Fruit fly (Drosophila melanogaster) whole organism, embryonic: Measurements from ENCODE around the gene CG6330.
A peak's percentile ranks its signal among the peaks of the same experiment; 100 is the strongest.

ENCODE experiments used
- Bgb ChIP-seq: fragments of 200-800 bp; sonication (Bioruptor generic); IDR thresholded peaks from 2 replicates; pipeline ENCODE4 v1.3.6; 2022; ENCODE audit warnings: missing biosample characterization, missing genetic modification characterization; ENCODE audit not compliant: partially characterized antibody
- BtbVII ChIP-seq: fragments of 200-800 bp; sonication (Bioruptor generic); optimal IDR thresholded peaks from 3 replicates; lab custom pipeline; 2017; ENCODE audit warnings: missing biosample characterization, mild to moderate bottlenecking, missing genetic modification characterization
- CG10147 ChIP-seq: fragments of 200-800 bp; sonication (Bioruptor generic); optimal IDR thresholded peaks from 2 replicates; lab custom pipeline; 2019; ENCODE audit warnings: missing biosample characterization, mild to moderate bottlenecking, missing genetic modification characterization, moderate library complexity
- CG1024 ChIP-seq: fragments of 200-800 bp; sonication (Bioruptor generic); IDR thresholded peaks from 2 replicates; pipeline ENCODE4 v1.3.6; 2022; ENCODE audit warnings: missing biosample characterization, missing genetic modification characterization
- CG10543 ChIP-seq: fragments of 200-800 bp; sonication (Bioruptor generic); optimal IDR thresholded peaks from 3 replicates; lab custom pipeline; 2017; ENCODE audit warnings: missing biosample characterization, mild to moderate bottlenecking, missing genetic modification characterization, moderate library complexity
- CG10654 ChIP-seq: fragments of 200-800 bp; sonication (Bioruptor generic); optimal IDR thresholded peaks from 2 replicates; lab custom pipeline; 2016; ENCODE audit warnings: missing biosample characterization, missing genetic modification characterization
- CG10959 ChIP-seq: fragments of 200-800 bp; sonication (Bioruptor generic); IDR thresholded peaks from 2 replicates; pipeline ENCODE4 v1.3.6; 2022; ENCODE audit warnings: missing biosample characterization, missing genetic modification characterization
- CG2202 ChIP-seq: fragments of 200-800 bp; sonication (Bioruptor generic); optimal IDR thresholded peaks from 2 replicates; lab custom pipeline; 2018; ENCODE audit warnings: missing biosample characterization, mild to moderate bottlenecking, missing genetic modification characterization
- CG2712 ChIP-seq: fragments of 200-800 bp; optimal IDR thresholded peaks from 3 replicates; lab custom pipeline; 2019; ENCODE audit warnings: missing biosample characterization, mild to moderate bottlenecking, missing genetic modification characterization, moderate library complexity
- CG3065 ChIP-seq: fragments of 200-800 bp; sonication (Bioruptor generic); optimal IDR thresholded peaks from 2 replicates; lab custom pipeline; 2016; ENCODE audit warnings: missing biosample characterization, missing genetic modification characterization
- CG3838 ChIP-seq: fragments of 200-800 bp; sonication (Bioruptor generic); optimal IDR thresholded peaks from 3 replicates; lab custom pipeline; 2016; ENCODE audit warnings: missing biosample characterization, missing genetic modification characterization
- CG4707 ChIP-seq: fragments of 200-800 bp; sonication (Bioruptor generic); optimal IDR thresholded peaks from 2 replicates; lab custom pipeline; 2018; ENCODE audit warnings: missing biosample characterization, mild to moderate bottlenecking, missing genetic modification characterization, moderate library complexity
- CG4820 ChIP-seq: fragments of 200-800 bp; sonication (Bioruptor generic); optimal IDR thresholded peaks from 3 replicates; lab custom pipeline; 2016; ENCODE audit warnings: missing biosample characterization, missing genetic modification characterization
- CG8388 ChIP-seq: fragments of 200-800 bp; sonication (Bioruptor generic); optimal IDR thresholded peaks from 2 replicates; lab custom pipeline; 2019; ENCODE audit warnings: missing biosample characterization, mild to moderate bottlenecking, missing genetic modification characterization, moderate library complexity
- CG8765 ChIP-seq: fragments of 200-800 bp; sonication (Bioruptor generic); IDR thresholded peaks from 2 replicates; pipeline ENCODE4 v1.3.6; 2022; ENCODE audit warnings: missing biosample characterization, missing genetic modification characterization
- CG9797 ChIP-seq: fragments of 200-800 bp; sonication (Bioruptor generic); optimal IDR thresholded peaks from 3 replicates; lab custom pipeline; 2018; ENCODE audit warnings: missing biosample characterization, mild to moderate bottlenecking, missing genetic modification characterization
- CG9932 ChIP-seq: fragments of 200-800 bp; sonication (Bioruptor generic); IDR thresholded peaks from 2 replicates; pipeline ENCODE4 v1.3.6; 2022; ENCODE audit warnings: missing biosample characterization, missing genetic modification characterization
- Dip2 ChIP-seq: fragments of 200-800 bp; sonication (Bioruptor generic); IDR thresholded peaks from 2 replicates; pipeline ENCODE4 v1.3.6; 2022; ENCODE audit warnings: missing biosample characterization, missing genetic modification characterization
- Ets97D ChIP-seq: fragments of 200-800 bp; sonication (Bioruptor generic); optimal IDR thresholded peaks from 3 replicates; lab custom pipeline; 2016; ENCODE audit warnings: missing biosample characterization, missing genetic modification characterization
- HmgD ChIP-seq: fragments of 200-800 bp; sonication (Bioruptor generic); optimal IDR thresholded peaks from 3 replicates; lab custom pipeline; 2016; ENCODE audit warnings: missing biosample characterization, missing genetic modification characterization
- Hr39 ChIP-seq: fragments of >200 bp; optimal IDR thresholded peaks from 2 replicates; lab custom pipeline; 2017
- Hr51 ChIP-seq, 2 experiments: fragments of 200-800 bp; sonication (Bioruptor generic); optimal IDR thresholded peaks; 2 replicates in 1 of 2; 3 replicates in 1 of 2; lab custom pipeline; 2016 to 2018; ENCODE audit warnings: missing biosample characterization in 2 of 2, missing genetic modification characterization in 2 of 2, mild to moderate bottlenecking in 1 of 2, moderate library complexity in 1 of 2
- Nf-YC ChIP-seq: fragments of 200-800 bp; optimal IDR thresholded peaks from 3 replicates; lab custom pipeline; 2019; ENCODE audit warnings: missing biosample characterization, mild to moderate bottlenecking, missing genetic modification characterization, moderate library complexity
- Ptx1 ChIP-seq: fragments of 200-800 bp; sonication (Bioruptor generic); IDR thresholded peaks from 2 replicates; pipeline ENCODE4 v1.3.6; 2022; ENCODE audit warnings: missing biosample characterization, missing genetic modification characterization
- Scr ChIP-seq: fragments of 200-800 bp; sonication (Bioruptor generic); IDR thresholded peaks from 2 replicates; pipeline ENCODE4 v1.3.6; 2022; ENCODE audit warnings: missing biosample characterization, missing genetic modification characterization; ENCODE audit not compliant: partially characterized antibody
- Side ChIP-seq: fragments of 200-800 bp; sonication (Bioruptor generic); optimal IDR thresholded peaks from 2 replicates; lab custom pipeline; 2016; ENCODE audit warnings: missing biosample characterization, missing genetic modification characterization
- Sry-β ChIP-seq: fragments of 200-800 bp; sonication (Bioruptor generic); optimal IDR thresholded peaks from 2 replicates; lab custom pipeline; 2018; ENCODE audit warnings: missing biosample characterization, mild to moderate bottlenecking, missing genetic modification characterization, moderate library complexity
- Sry-δ ChIP-seq: fragments of 200-800 bp; sonication (Bioruptor generic); optimal IDR thresholded peaks from 2 replicates; lab custom pipeline; 2016; ENCODE audit warnings: missing biosample characterization, missing genetic modification characterization
- Xbp1 ChIP-seq: fragments of 200-800 bp; sonication (Bioruptor generic); optimal IDR thresholded peaks from 3 replicates; lab custom pipeline; 2016; ENCODE audit warnings: missing biosample characterization, mild to moderate bottlenecking, missing genetic modification characterization
- Xrp1 ChIP-seq: fragments of 200-800 bp; sonication (Bioruptor generic); IDR thresholded peaks from 2 replicates; pipeline ENCODE4 v1.3.6; 2022; ENCODE audit warnings: missing biosample characterization, missing genetic modification characterization
- al ChIP-seq: fragments of 200-800 bp; sonication (Bioruptor generic); IDR thresholded peaks from 2 replicates; pipeline ENCODE4 v1.3.6; 2022; ENCODE audit warnings: missing biosample characterization, missing genetic modification characterization
- aop ChIP-seq: fragments of 200-800 bp; sonication (Bioruptor generic); IDR thresholded peaks from 2 replicates; pipeline ENCODE4 v1.3.6; 2022; ENCODE audit warnings: missing biosample characterization, missing genetic modification characterization
- ap ChIP-seq: fragments of 200-800 bp; sonication (Bioruptor generic); IDR thresholded peaks from 2 replicates; pipeline ENCODE4 v1.3.6; 2022; ENCODE audit warnings: missing biosample characterization, missing genetic modification characterization
- bab2 ChIP-seq: fragments of 200-800 bp; sonication (Bioruptor generic); optimal IDR thresholded peaks from 2 replicates; lab custom pipeline; 2016; ENCODE audit warnings: missing biosample characterization, missing genetic modification characterization
- bbx ChIP-seq: fragments of 200-800 bp; sonication (Bioruptor generic); IDR thresholded peaks from 2 replicates; pipeline ENCODE4 v1.3.6; 2022; ENCODE audit warnings: missing biosample characterization, missing genetic modification characterization; ENCODE audit not compliant: partially characterized antibody
- cato ChIP-seq: fragments of 200-800 bp; sonication (Bioruptor generic); optimal IDR thresholded peaks from 2 replicates; lab custom pipeline; 2016; ENCODE audit warnings: missing biosample characterization, missing genetic modification characterization, borderline replicate concordance
- fd102C ChIP-seq: fragments of 200-800 bp; sonication (Bioruptor generic); optimal IDR thresholded peaks from 2 replicates; lab custom pipeline; 2018; ENCODE audit warnings: missing biosample characterization, mild to moderate bottlenecking, missing genetic modification characterization, moderate library complexity
- ftz-f1 ChIP-seq: fragments of 200-800 bp; sonication (Bioruptor generic); optimal IDR thresholded peaks from 2 replicates; lab custom pipeline; 2016; ENCODE audit warnings: missing biosample characterization, missing genetic modification characterization
- gcm ChIP-seq: fragments of 200-800 bp; sonication (Bioruptor generic); optimal IDR thresholded peaks from 2 replicates; lab custom pipeline; 2019; ENCODE audit warnings: missing biosample characterization, mild to moderate bottlenecking, missing genetic modification characterization, moderate library complexity
- gt ChIP-seq: fragments of 200-800 bp; sonication (Bioruptor generic); IDR thresholded peaks from 2 replicates; pipeline ENCODE4 v1.3.6; 2022; ENCODE audit warnings: missing biosample characterization, missing genetic modification characterization
- inv ChIP-seq: fragments of 200-800 bp; sonication (Bioruptor generic); IDR thresholded peaks from 2 replicates; pipeline ENCODE4 v1.3.6; 2022; ENCODE audit warnings: missing biosample characterization, missing genetic modification characterization; ENCODE audit not compliant: partially characterized antibody
- knrl ChIP-seq: fragments of 200-800 bp; sonication (Bioruptor generic); IDR thresholded peaks from 3 replicates; pipeline ENCODE4 v1.3.6; 2022; ENCODE audit warnings: missing biosample characterization, missing genetic modification characterization; ENCODE audit not compliant: partially characterized antibody
- lbe ChIP-seq: fragments of 200-800 bp; sonication (Bioruptor generic); optimal IDR thresholded peaks from 2 replicates; lab custom pipeline; 2016; ENCODE audit warnings: missing biosample characterization, mild to moderate bottlenecking, missing genetic modification characterization
- maf-S ChIP-seq: fragments of 200-800 bp; sonication (Bioruptor generic); optimal IDR thresholded peaks from 2 replicates; lab custom pipeline; 2016; ENCODE audit warnings: missing biosample characterization, missing genetic modification characterization
- mirr ChIP-seq: fragments of 200-800 bp; sonication (Bioruptor generic); optimal IDR thresholded peaks from 3 replicates; lab custom pipeline; 2018; ENCODE audit warnings: missing biosample characterization, mild to moderate bottlenecking, missing genetic modification characterization
- org-1 ChIP-seq: fragments of 200-800 bp; sonication (Bioruptor generic); optimal IDR thresholded peaks from 2 replicates; lab custom pipeline; 2017; ENCODE audit warnings: missing biosample characterization, missing genetic modification characterization
- peb ChIP-seq: fragments of 200-800 bp; sonication (Bioruptor generic); IDR thresholded peaks from 2 replicates; pipeline ENCODE4 v1.3.6; 2022; ENCODE audit warnings: missing biosample characterization, missing genetic modification characterization
- sima ChIP-seq: fragments of 200-800 bp; sonication (Bioruptor generic); optimal IDR thresholded peaks from 2 replicates; lab custom pipeline; 2016; ENCODE audit warnings: missing biosample characterization, missing genetic modification characterization
- ssp ChIP-seq: fragments of 200-800 bp; sonication (Bioruptor generic); IDR thresholded peaks from 2 replicates; pipeline ENCODE4 v1.3.6; 2022; ENCODE audit warnings: missing biosample characterization, missing genetic modification characterization
- vvl ChIP-seq: fragments of 200-800 bp; sonication (Bioruptor generic); IDR thresholded peaks from 2 replicates; pipeline ENCODE4 v1.3.6; 2022; ENCODE audit warnings: missing biosample characterization, missing genetic modification characterization
- z ChIP-seq: fragments of 200-800 bp; sonication (Bioruptor generic); IDR thresholded peaks from 3 replicates; pipeline ENCODE4 v1.3.6; 2022; ENCODE audit warnings: missing biosample characterization, missing genetic modification characterization

CG6330 gene

dm6 chr3R:26964452-26965133 lies 6.3 kb upstream of the CG6330 start, which contains the start of gene Tsp97E (continued):
- TF ChIP-seq CG10654 (GFP tag; lab: Kevin White, UChicago): no peak
- no peak for TF ChIP-seq CG1024 (GFP tag; lab: Robert Waterston, UW)
- TF ChIP-seq CG2202 (tag; lab: Kevin White, UChicago): no peak
- no peak for TF ChIP-seq CG3065 (GFP tag; lab: Kevin White, UChicago)
- TF ChIP-seq peb (GFP tag; lab: Robert Waterston, UW): no peak
- peak; percentile 75; the same call in 1 of the 2 replicates for TF ChIP-seq bbx (GFP tag; lab: Robert Waterston, UW)
- TF ChIP-seq org-1: no peak
- TF ChIP-seq gt (GFP tag; lab: Robert Waterston, UW): no peak
- TF ChIP-seq ap (GFP tag; lab: Robert Waterston, UW): no peak
- TF ChIP-seq Dip2 (GFP tag; lab: Robert Waterston, UW): no peak
- no peak for TF ChIP-seq sima (GFP tag; lab: Kevin White, UChicago)
- TF ChIP-seq Bgb: peak; percentile 78
- TF ChIP-seq CG10959 (GFP tag; lab: Robert Waterston, UW): no peak
- TF ChIP-seq CG9797 (GFP tag; lab: Kevin White, UChicago): no peak
- no peak for TF ChIP-seq al (GFP tag; lab: Robert Waterston, UW)
- TF ChIP-seq lbe (GFP tag; lab: Kevin White, UChicago): no peak
- TF ChIP-seq CG8388: no peak
- TF ChIP-seq Hr51 (GFP tag; optimal IDR thresholded peaks at IDR 0.05; lab: Kevin White, UChicago): no peak
- TF ChIP-seq bab2: no peak
- no peak for TF ChIP-seq mirr (GFP tag; lab: Kevin White, UChicago)
- TF ChIP-seq CG9932 (GFP tag; lab: Robert Waterston, UW): no peak
- TF ChIP-seq CG4820 (GFP tag; lab: Kevin White, UChicago): no peak
- peak; percentile 63 for TF ChIP-seq inv (GFP tag; lab: Robert Waterston, UW)
- no peak for TF ChIP-seq CG3838 (GFP tag; lab: Kevin White, UChicago)
- TF ChIP-seq ftz-f1 (GFP tag; lab: Kevin White, UChicago): no peak
- TF ChIP-seq CG2712 (tag; lab: Kevin White, UChicago): peak; percentile 49
- no peak for TF ChIP-seq cato (GFP tag; lab: Kevin White, UChicago)
- no peak for TF ChIP-seq Xbp1
- 0 out of 2 replicates have a peak, but pooled peaks have one; percentile 14 for TF ChIP-seq Xrp1 (GFP tag; lab: Robert Waterston, UW)
- TF ChIP-seq Hr39: no peak
- TF ChIP-seq CG10147: no peak
- peak; percentile 61 for TF ChIP-seq knrl
- TF ChIP-seq aop (GFP tag; lab: Robert Waterston, UW): no peak
- TF ChIP-seq CG8765 (GFP tag; lab: Robert Waterston, UW): no peak
- TF ChIP-seq CG4707 (GFP tag; lab: Kevin White, UChicago): no peak
- TF ChIP-seq Sry-β (GFP tag; lab: Kevin White, UChicago): no peak
- peak; percentile 80 for TF ChIP-seq Sry-δ (GFP tag; lab: Kevin White, UChicago)
- TF ChIP-seq gcm (GFP tag; lab: Kevin White, UChicago): no peak
- no peak for TF ChIP-seq CG10543 (GFP tag; lab: Kevin White, UChicago)
- TF ChIP-seq ssp (GFP tag; lab: Robert Waterston, UW): no peak
- TF ChIP-seq vvl (GFP tag; lab: Robert Waterston, UW): no peak
- no peak for TF ChIP-seq fd102C (GFP tag; lab: Kevin White, UChicago)
- peak; percentile 79 for TF ChIP-seq Scr
- TF ChIP-seq Side (GFP tag; lab: Kevin White, UChicago): no peak
- no peak for TF ChIP-seq HmgD (GFP tag; lab: Kevin White, UChicago)
- TF ChIP-seq Nf-YC: peak; percentile 38
- peak; percentile 64 for TF ChIP-seq Ets97D
- TF ChIP-seq maf-S (GFP tag; lab: Kevin White, UChicago): no peak
- no peak for TF ChIP-seq BtbVII
- no peak for TF ChIP-seq z
- TF ChIP-seq Ptx1 (GFP tag; lab: Robert Waterston, UW): no peak
